Worm (Caenorhabditis elegans) whole organism, young adult: ENCODE results near the gene pygl-1.
"Not testable (repeated sequence)": the region's sequence is repeated elsewhere in the genome, so short reads cannot be mapped to it uniquely, and the experiment has no call there.

Experiments
- D2030.7 ChIP-seq: fragments of 200-800 bp; sonication (Bioruptor generic); IDR thresholded peaks from 2 replicates; pipeline ENCODE4 v1.3.6; 2022; ENCODE audit warnings: missing genetic modification reagents, missing genetic modification characterization, missing compliant biosample characterization
- K11D2.4 ChIP-seq: fragments of 200-800 bp; sonication (Bioruptor generic); IDR thresholded peaks from 2 replicates; pipeline ENCODE4 v1.3.6; 2022; ENCODE audit warnings: missing genetic modification reagents, missing genetic modification characterization, missing compliant biosample characterization
- T07F8.4 ChIP-seq: sonication (generic microtip); optimal IDR thresholded peaks from 2 replicates; lab custom pipeline; 2016; ENCODE audit warnings: mild to moderate bottlenecking, missing genetic modification characterization, moderate library complexity, missing compliant biosample characterization
- Y53F4B.3 ChIP-seq: fragments of 200-800 bp; sonication (Bioruptor generic); IDR thresholded peaks from 2 replicates; pipeline ENCODE4 v1.3.6; 2022; ENCODE audit warnings: missing genetic modification reagents, missing genetic modification characterization, missing compliant biosample characterization
- aptf-2 ChIP-seq: fragments of 200-800 bp; sonication (Bioruptor generic); conservative IDR thresholded peaks from 2 replicates; pipeline ENCODE4 v1.3.6; 2022; ENCODE audit warnings: missing genetic modification reagents, missing genetic modification characterization, missing compliant biosample characterization
- attf-6 ChIP-seq: fragments of 200-800 bp; sonication (Bioruptor generic); IDR thresholded peaks from 2 replicates; pipeline ENCODE4 v1.3.6; 2022; ENCODE audit warnings: missing genetic modification reagents, missing genetic modification characterization, missing compliant biosample characterization
- ceh-100 ChIP-seq: fragments of 200-800 bp; sonication (Bioruptor generic); IDR thresholded peaks from 2 replicates; pipeline ENCODE4 v1.3.6; 2022; ENCODE audit warnings: missing genetic modification reagents, missing genetic modification characterization, missing compliant biosample characterization
- dox-1 ChIP-seq: fragments of 200-800 bp; sonication (Bioruptor generic); IDR thresholded peaks from 2 replicates; pipeline ENCODE4 v1.3.6; 2022; ENCODE audit warnings: missing genetic modification reagents, missing genetic modification characterization, missing compliant biosample characterization
- efl-1 ChIP-seq: fragments of 150-350 bp; optimal IDR thresholded peaks from 2 replicates; lab custom pipeline; 2014; ENCODE audit warnings: missing biosample characterization, missing genetic modification reagents, missing genetic modification characterization
- egrh-3 ChIP-seq: fragments of 200-800 bp; sonication (Bioruptor generic); IDR thresholded peaks from 2 replicates; pipeline ENCODE4 v1.3.6; 2022; ENCODE audit warnings: missing genetic modification reagents, missing genetic modification characterization, missing compliant biosample characterization
- fkh-3 ChIP-seq: sonication (generic microtip); optimal IDR thresholded peaks from 2 replicates; lab custom pipeline; 2016; ENCODE audit warnings: mild to moderate bottlenecking, missing genetic modification characterization, missing compliant biosample characterization
- gei-17 ChIP-seq: fragments of 200-800 bp; sonication (Bioruptor generic); optimal IDR thresholded peaks from 2 replicates; lab custom pipeline; 2018; ENCODE audit warnings: mild to moderate bottlenecking, missing genetic modification characterization, missing compliant biosample characterization
- hrde-1 ChIP-seq: sonication (generic microtip); optimal IDR thresholded peaks from 2 replicates; lab custom pipeline; 2016; ENCODE audit warnings: missing genetic modification characterization, mild to moderate bottlenecking, missing compliant biosample characterization, moderate library complexity, missing genotype, missing genetic modification reagents, borderline replicate concordance
- hsf-1 ChIP-seq: fragments of 200-800 bp; sonication (Bioruptor generic); IDR thresholded peaks from 2 replicates; pipeline ENCODE4 v1.3.6; 2022; ENCODE audit warnings: missing genetic modification reagents, missing genetic modification characterization, missing compliant biosample characterization
- let-607 ChIP-seq, 2 experiments: fragments of 200-800 bp in 1 of 2; sonication (Bioruptor generic) in 1 of 2; sonication (generic microtip) in 1 of 2; optimal IDR thresholded peaks; 2 replicates each; lab custom pipeline; 2016 to 2018; ENCODE audit warnings: mild to moderate bottlenecking in 2 of 2, missing compliant biosample characterization in 2 of 2, missing genetic modification characterization in 2 of 2, moderate library complexity in 2 of 2, missing genotype in 1 of 2
- mcd-1 ChIP-seq: fragments of 200-800 bp; sonication (Bioruptor generic); IDR thresholded peaks from 2 replicates; pipeline ENCODE4 v1.3.6; 2022; ENCODE audit warnings: missing genetic modification reagents, missing genetic modification characterization, missing compliant biosample characterization
- mes-4 ChIP-seq: sonication (generic microtip); optimal IDR thresholded peaks from 2 replicates; lab custom pipeline; 2016; ENCODE audit warnings: missing genotype, missing genetic modification characterization, missing compliant biosample characterization
- nhr-80 ChIP-seq: sonication (generic microtip); optimal IDR thresholded peaks from 2 replicates; lab custom pipeline; 2016; ENCODE audit warnings: missing genetic modification characterization, missing compliant biosample characterization
- nhr-90 ChIP-seq: sonication (generic microtip); optimal IDR thresholded peaks from 2 replicates; lab custom pipeline; 2016; ENCODE audit warnings: missing genotype, mild to moderate bottlenecking, missing genetic modification characterization, missing compliant biosample characterization
- snpc-4 ChIP-seq, 5 experiments: fragments of 150-350 bp in 1 of 5; sonication (generic microtip) in 4 of 5; optimal IDR thresholded peaks; 2 replicates each; lab custom pipeline; 2014 to 2018; ENCODE audit warnings: missing genetic modification characterization in 5 of 5, missing biosample characterization in 3 of 5, antibody characterized with exemption in 2 of 5, mild to moderate bottlenecking in 2 of 5, missing compliant biosample characterization in 2 of 5, missing genotype in 2 of 5, moderate library complexity in 2 of 5, missing genetic modification reagents in 1 of 5
- zfh-2 ChIP-seq: fragments of 200-800 bp; sonication (Bioruptor generic); conservative IDR thresholded peaks from 2 replicates; pipeline ENCODE4 v1.3.6; 2022; ENCODE audit warnings: missing genetic modification reagents, missing genetic modification characterization, missing compliant biosample characterization
- ztf-18 ChIP-seq: sonication (generic microtip); optimal IDR thresholded peaks from 2 replicates; lab custom pipeline; 2016; ENCODE audit warnings: missing genotype, mild to moderate bottlenecking, missing genetic modification characterization, missing compliant biosample characterization
- ztf-22 ChIP-seq: fragments of 200-800 bp; sonication (Bioruptor generic); optimal IDR thresholded peaks from 2 replicates; lab custom pipeline; 2018; ENCODE audit warnings: mild to moderate bottlenecking, missing genetic modification characterization, moderate library complexity, missing compliant biosample characterization
- ztf-3 ChIP-seq: fragments of 200-800 bp; sonication (Bioruptor generic); optimal IDR thresholded peaks from 2 replicates; lab custom pipeline; 2018; ENCODE audit warnings: mild to moderate bottlenecking, missing genetic modification characterization, missing compliant biosample characterization

pygl-1 gene

ce11 chrV:3552740-3553469, 25.9 kb upstream of the pygl-1 start, which contains the start of gene T24A6.20:
T24A6.20 (plus strand) TSS chrV:3553134.
- TF ChIP-seq nhr-80 (tag; lab: Kevin White, UChicago), result peak; percentile 56
- TF ChIP-seq ztf-18, result no peak

DNA sequence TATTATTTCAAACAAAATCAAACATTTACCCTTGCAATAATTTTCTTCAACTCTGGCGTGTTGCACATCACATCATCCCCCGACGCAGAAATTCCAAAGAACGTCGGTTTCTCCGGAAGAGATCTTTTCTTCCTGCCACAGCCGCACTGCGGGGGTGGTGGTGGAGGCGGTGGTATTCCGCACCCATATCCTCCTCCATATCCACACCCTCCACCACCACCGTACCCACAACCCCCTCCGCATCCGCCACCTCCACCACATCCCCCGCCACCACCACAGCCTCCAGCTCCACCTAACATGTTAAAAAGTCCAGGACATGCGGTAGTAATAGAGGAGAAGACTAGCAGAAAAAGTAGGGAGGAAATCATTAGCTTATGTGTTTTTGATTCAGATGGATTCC, 24.0 kb upstream of the pygl-1 start, which contains the start of gene grl-29:
grl-29 (minus strand) TSS at position 368 of the 400 bp plus-strand sequence.
- TF ChIP-seq zfh-2 (GFP tag; lab: Robert Waterston, UW), result peak; percentile 85
- TF ChIP-seq let-607 (tag; optimal IDR thresholded peaks at IDR 0.05; lab: Kevin White, UChicago), result no peak
- TF ChIP-seq egrh-3 (GFP tag; lab: Robert Waterston, UW), result peak; percentile 74; the same call in 1 of the 2 replicates

DNA sequence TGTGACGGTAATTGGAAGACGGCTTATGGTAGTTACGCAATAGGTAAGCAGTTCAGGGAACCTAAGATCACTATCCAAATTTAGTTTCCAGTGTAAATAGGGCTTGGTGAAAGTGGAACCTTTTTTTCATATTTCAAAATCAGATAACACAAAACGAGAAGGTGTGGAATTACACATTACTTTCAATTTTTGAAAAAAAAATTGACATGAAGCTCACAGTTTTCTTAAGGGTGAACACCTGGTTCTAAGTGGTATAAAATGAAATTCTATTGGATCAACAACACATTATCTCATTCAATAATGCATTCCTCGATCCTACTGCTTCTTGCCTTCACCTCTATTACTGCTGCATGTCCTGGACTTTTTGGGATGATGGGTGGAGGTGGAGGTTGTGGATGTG, 22.8 kb upstream of the pygl-1 start, which contains the start of gene grl-30:
grl-30 (plus strand) TSS at position 301 of the 400 bp plus-strand sequence.
- TF ChIP-seq K11D2.4 (GFP tag; lab: Robert Waterston, UW) (no peak), fkh-3 (tag; lab: Kevin White, UChicago) (no peak), mcd-1 (no peak), D2030.7 (no peak), aptf-2 (no peak), efl-1 (GFP tag; lab: Kevin White, UChicago) (no peak), nhr-90 (tag; lab: Kevin White, UChicago) (no peak), mes-4 (tag; lab: Kevin White, UChicago) (no peak), snpc-4 (GFP tag; optimal IDR thresholded peaks at IDR 0.05; lab: Kevin White, UChicago) (no peak), snpc-4 (tag; optimal IDR thresholded peaks at IDR 0.05; lab: Kevin White, UChicago) (no peak), attf-6 (GFP tag; lab: Robert Waterston, UW) (no peak), T07F8.4 (tag; lab: Kevin White, UChicago) (no peak)

DNA sequence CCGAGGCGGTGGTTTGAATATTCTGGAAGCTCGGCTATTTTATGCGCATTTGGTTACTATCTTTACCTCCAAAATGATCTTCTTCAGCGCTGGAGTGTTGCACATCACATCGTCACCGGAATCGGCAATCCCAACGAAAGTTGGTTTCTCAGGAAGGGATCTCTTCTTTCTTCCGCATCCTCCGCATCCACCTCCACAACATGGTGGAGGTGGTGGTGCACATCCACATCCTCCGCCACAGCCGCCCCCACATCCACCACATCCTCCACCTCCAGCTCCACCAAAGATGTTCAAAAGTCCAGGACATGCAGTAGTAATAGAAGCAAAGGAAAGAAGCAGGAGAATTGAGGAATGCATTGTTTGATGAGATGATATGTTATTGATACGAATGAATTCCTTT, 21.4 kb upstream of the pygl-1 start, which contains the start of gene grl-31:
grl-31 (minus strand) TSS at position 357 of the 400 bp plus-strand sequence.
- TF ChIP-seq gei-17 (GFP tag; lab: Kevin White, UChicago) (no peak), zfh-2 (GFP tag; lab: Robert Waterston, UW) (peak; percentile 59), dox-1 (GFP tag; lab: Robert Waterston, UW) (no peak)

- TF ChIP-seq ceh-100 (GFP tag; lab: Robert Waterston, UW); ztf-22 (GFP tag; lab: Kevin White, UChicago); hrde-1: not testable (repeated sequence)
These were observed 20.1 kb upstream of the pygl-1 start, which contains the start of gene T24A6.1 for ce11 chrV:3558744-3559143. T24A6.1 (plus strand) TSS chrV:3559044.

DNA sequence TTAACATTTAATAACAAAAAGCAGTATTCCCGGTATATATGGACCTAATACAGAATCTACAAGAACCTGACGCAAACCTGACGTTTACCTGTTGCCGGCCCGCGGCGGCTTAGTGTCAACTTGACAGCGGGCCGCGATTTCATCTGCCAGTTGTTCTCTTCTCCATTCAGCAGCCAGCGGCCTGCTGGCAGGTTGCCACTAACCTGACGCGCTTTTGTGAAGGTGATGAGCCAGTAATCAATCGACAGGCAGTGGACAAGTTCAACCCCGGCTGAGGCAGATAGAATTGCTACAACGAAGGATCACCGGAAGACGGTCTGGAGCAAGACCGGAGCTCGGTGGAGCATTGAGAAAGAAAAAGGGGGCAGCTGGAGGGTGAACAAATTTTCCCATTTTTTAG, 19.1 kb upstream of the pygl-1 start:
- peak; percentile 52; the same call in 1 of the 2 replicates for TF ChIP-seq hsf-1 (GFP tag; lab: Robert Waterston, UW)

DNA sequence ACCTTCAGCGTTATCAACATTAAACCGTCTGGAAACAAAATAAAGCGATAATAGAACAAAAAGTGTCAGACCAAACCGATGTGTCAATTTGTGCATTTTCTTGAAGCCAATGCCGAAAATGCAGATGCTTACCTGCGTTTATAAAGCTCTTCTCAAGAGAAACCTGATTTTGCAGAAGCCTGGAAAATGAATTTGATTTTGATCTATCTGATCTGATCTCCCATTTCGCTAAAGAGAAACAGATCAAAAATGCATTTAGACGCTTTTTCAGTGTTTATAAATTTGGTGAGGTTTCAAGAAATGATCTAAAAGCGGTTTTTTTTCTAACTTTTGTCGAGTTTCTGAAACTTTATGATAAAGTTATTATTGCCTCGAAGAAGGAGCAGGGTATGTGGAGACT, 16.0 kb upstream of the pygl-1 start, which contains the start of gene T24A6.16:
T24A6.16 (minus strand) TSS at position 101 of the 400 bp plus-strand sequence.
- not testable (repeated sequence) for TF ChIP-seq ztf-3 (GFP tag; lab: Kevin White, UChicago); mcd-1; Y53F4B.3 (GFP tag; lab: Robert Waterston, UW)
